Fruit fly (Drosophila melanogaster) whole organism, embryonic: ENCODE data around the gene CG42324.

Experiments used
- Atf6 ChIP-seq: fragments of 200-800 bp; sonication (Bioruptor generic); IDR thresholded peaks from 2 replicates; pipeline ENCODE4 v1.3.6; 2022; ENCODE audit warnings: missing biosample characterization, missing genetic modification characterization
- BEAF-32 ChIP-seq: fragments of 200-800 bp; sonication (Bioruptor generic); optimal IDR thresholded peaks from 3 replicates; lab custom pipeline; 2017; ENCODE audit warnings: missing biosample characterization, missing genetic modification characterization, mild to moderate bottlenecking, moderate library complexity, missing genetic modification reagents
- CG11723 ChIP-seq: fragments of 200-800 bp; sonication (Bioruptor generic); optimal IDR thresholded peaks from 2 replicates; lab custom pipeline; 2017; ENCODE audit warnings: missing biosample characterization, mild to moderate bottlenecking, missing genetic modification characterization
- CG12659 ChIP-seq: fragments of 200-800 bp; sonication (Bioruptor generic); optimal IDR thresholded peaks from 3 replicates; lab custom pipeline; 2017; ENCODE audit warnings: mild to moderate bottlenecking, missing biosample characterization, missing genetic modification reagents, missing genetic modification characterization
- CG14710 ChIP-seq: fragments of 200-800 bp; sonication (Bioruptor generic); optimal IDR thresholded peaks from 3 replicates; lab custom pipeline; 2019; ENCODE audit warnings: missing biosample characterization, mild to moderate bottlenecking, missing genetic modification characterization, moderate library complexity
- CG1603 ChIP-seq: fragments of 200-800 bp; sonication (Bioruptor generic); optimal IDR thresholded peaks from 2 replicates; lab custom pipeline; 2019; ENCODE audit warnings: missing biosample characterization, mild to moderate bottlenecking, missing genetic modification characterization, moderate library complexity
- CG17829 ChIP-seq: fragments of 200-800 bp; optimal IDR thresholded peaks from 2 replicates; lab custom pipeline; 2019; ENCODE audit warnings: missing biosample characterization, mild to moderate bottlenecking, missing genetic modification characterization, moderate library complexity
- CG2889 ChIP-seq: fragments of 200-800 bp; sonication (Bioruptor generic); IDR thresholded peaks from 3 replicates; pipeline ENCODE4 v1.3.6; 2022; ENCODE audit warnings: missing biosample characterization, missing genetic modification characterization
- CG30020 ChIP-seq: fragments of 200-800 bp; optimal IDR thresholded peaks from 2 replicates; lab custom pipeline; 2019; ENCODE audit warnings: missing biosample characterization, mild to moderate bottlenecking, missing genetic modification characterization, moderate library complexity
- CG32532 ChIP-seq: fragments of 200-800 bp; sonication (Bioruptor generic); IDR thresholded peaks from 2 replicates; pipeline ENCODE4 v1.3.6; 2022; ENCODE audit warnings: missing biosample characterization, missing genetic modification characterization
- CG3281 ChIP-seq: fragments of 200-800 bp; sonication (Bioruptor generic); optimal IDR thresholded peaks from 3 replicates; lab custom pipeline; 2017; ENCODE audit warnings: missing biosample characterization, mild to moderate bottlenecking, missing genetic modification characterization
- CG4360 ChIP-seq: fragments of 200-800 bp; sonication (Bioruptor generic); IDR thresholded peaks from 2 replicates; pipeline ENCODE4 v1.3.6; 2022; ENCODE audit warnings: missing biosample characterization, missing genetic modification characterization
- CG4707 ChIP-seq: fragments of 200-800 bp; sonication (Bioruptor generic); optimal IDR thresholded peaks from 2 replicates; lab custom pipeline; 2018; ENCODE audit warnings: missing biosample characterization, mild to moderate bottlenecking, missing genetic modification characterization, moderate library complexity
- CG5953 ChIP-seq: fragments of 200-800 bp; sonication (Bioruptor generic); IDR thresholded peaks from 2 replicates; pipeline ENCODE4 v1.3.6; 2022; ENCODE audit warnings: missing biosample characterization, missing genetic modification characterization
- CG6854 ChIP-seq: fragments of 200-800 bp; sonication (Bioruptor generic); optimal IDR thresholded peaks from 3 replicates; lab custom pipeline; 2017; ENCODE audit warnings: missing biosample characterization, mild to moderate bottlenecking, missing genetic modification characterization
- CG8281 ChIP-seq: fragments of 200-800 bp; sonication (Bioruptor generic); optimal IDR thresholded peaks from 2 replicates; lab custom pipeline; 2018; ENCODE audit warnings: missing biosample characterization, mild to moderate bottlenecking, missing genetic modification characterization, moderate library complexity
- CG9797 ChIP-seq: fragments of 200-800 bp; sonication (Bioruptor generic); optimal IDR thresholded peaks from 3 replicates; lab custom pipeline; 2018; ENCODE audit warnings: missing biosample characterization, mild to moderate bottlenecking, missing genetic modification characterization
- Chrac-16 ChIP-seq: fragments of 200-800 bp; sonication (Bioruptor generic); optimal IDR thresholded peaks from 3 replicates; lab custom pipeline; 2016; ENCODE audit warnings: missing biosample characterization, missing genetic modification characterization
- D19B ChIP-seq: fragments of 200-800 bp; sonication (Bioruptor generic); optimal IDR thresholded peaks from 2 replicates; lab custom pipeline; 2017; ENCODE audit warnings: missing biosample characterization, mild to moderate bottlenecking, missing genetic modification characterization
- Hr51 ChIP-seq, 2 experiments: fragments of 200-800 bp; sonication (Bioruptor generic); optimal IDR thresholded peaks; 2 replicates in 1 of 2; 3 replicates in 1 of 2; lab custom pipeline; 2016 to 2018; ENCODE audit warnings: missing biosample characterization in 2 of 2, missing genetic modification characterization in 2 of 2, mild to moderate bottlenecking in 1 of 2, moderate library complexity in 1 of 2
- Kr ChIP-seq: fragments of 200-800 bp; sonication (Bioruptor generic); optimal IDR thresholded peaks from 2 replicates; lab custom pipeline; 2017; ENCODE audit warnings: missing biosample characterization, mild to moderate bottlenecking, missing genetic modification characterization
- Mrtf ChIP-seq: fragments of 200-800 bp; sonication (Bioruptor generic); IDR thresholded peaks from 3 replicates; pipeline ENCODE4 v1.3.6; 2022; ENCODE audit warnings: missing biosample characterization, missing genetic modification characterization
- Nf-YC ChIP-seq: fragments of 200-800 bp; optimal IDR thresholded peaks from 3 replicates; lab custom pipeline; 2019; ENCODE audit warnings: missing biosample characterization, mild to moderate bottlenecking, missing genetic modification characterization, moderate library complexity
- Oaz ChIP-seq: fragments of 200-800 bp; sonication (Bioruptor generic); IDR thresholded peaks from 2 replicates; pipeline ENCODE4 v1.3.6; 2022; ENCODE audit warnings: missing biosample characterization, missing genetic modification characterization
- Sox102F ChIP-seq: fragments of 200-800 bp; sonication (Bioruptor generic); optimal IDR thresholded peaks from 2 replicates; lab custom pipeline; 2018; ENCODE audit warnings: missing biosample characterization, mild to moderate bottlenecking, missing genetic modification characterization, moderate library complexity
- Tbp ChIP-seq: fragments of >200 bp; optimal IDR thresholded peaks from 2 replicates; lab custom pipeline; 2018; ENCODE audit warnings: missing biosample characterization, missing genetic modification characterization
- Usf ChIP-seq: fragments of 200-800 bp; sonication (Bioruptor generic); optimal IDR thresholded peaks from 2 replicates; lab custom pipeline; 2017; ENCODE audit warnings: missing genotype, missing biosample characterization, missing genetic modification characterization
- Xrp1 ChIP-seq: fragments of 200-800 bp; sonication (Bioruptor generic); IDR thresholded peaks from 2 replicates; pipeline ENCODE4 v1.3.6; 2022; ENCODE audit warnings: missing biosample characterization, missing genetic modification characterization
- YL-1 ChIP-seq: fragments of 200-800 bp; sonication (Bioruptor generic); optimal IDR thresholded peaks from 3 replicates; lab custom pipeline; 2017; ENCODE audit warnings: missing biosample characterization, mild to moderate bottlenecking, missing genetic modification characterization
- ap ChIP-seq: fragments of 200-800 bp; sonication (Bioruptor generic); IDR thresholded peaks from 2 replicates; pipeline ENCODE4 v1.3.6; 2022; ENCODE audit warnings: missing biosample characterization, missing genetic modification characterization
- ara ChIP-seq: fragments of 200-800 bp; sonication (Bioruptor generic); IDR thresholded peaks from 2 replicates; pipeline ENCODE4 v1.3.6; 2022; ENCODE audit warnings: missing biosample characterization, missing genetic modification characterization
- bigmax ChIP-seq: fragments of 200-800 bp; sonication (Bioruptor generic); optimal IDR thresholded peaks from 2 replicates; lab custom pipeline; 2018; ENCODE audit warnings: missing biosample characterization, mild to moderate bottlenecking, missing genetic modification characterization
- fd64A ChIP-seq: fragments of 200-800 bp; sonication (Bioruptor generic); optimal IDR thresholded peaks from 3 replicates; lab custom pipeline; 2018; ENCODE audit warnings: missing biosample characterization, mild to moderate bottlenecking, missing genetic modification characterization
- ind ChIP-seq: fragments of 200-800 bp; sonication (Bioruptor generic); optimal IDR thresholded peaks from 3 replicates; lab custom pipeline; 2016; ENCODE audit warnings: missing biosample characterization, missing genetic modification characterization
- lilli ChIP-seq: fragments of 200-800 bp; sonication (Bioruptor generic); optimal IDR thresholded peaks from 3 replicates; lab custom pipeline; 2016; ENCODE audit warnings: missing biosample characterization, missing genetic modification characterization
- mld ChIP-seq: fragments of 200-800 bp; sonication (Bioruptor generic); IDR thresholded peaks from 3 replicates; pipeline ENCODE4 v1.3.6; 2022; ENCODE audit warnings: missing biosample characterization, missing genetic modification characterization; ENCODE audit not compliant: partially characterized antibody
- nau ChIP-seq: fragments of 200-800 bp; sonication (Bioruptor generic); optimal IDR thresholded peaks from 3 replicates; lab custom pipeline; 2017; ENCODE audit warnings: missing biosample characterization, mild to moderate bottlenecking, missing genetic modification characterization, missing genetic modification reagents
- nerfin-1 ChIP-seq: fragments of 200-800 bp; sonication (Bioruptor generic); optimal IDR thresholded peaks from 3 replicates; lab custom pipeline; 2019; ENCODE audit warnings: missing biosample characterization, mild to moderate bottlenecking, missing genetic modification characterization, moderate library complexity
- nom ChIP-seq: fragments of 200-800 bp; sonication (Bioruptor generic); optimal IDR thresholded peaks from 2 replicates; lab custom pipeline; 2017; ENCODE audit warnings: missing biosample characterization, missing genetic modification characterization, mild to moderate bottlenecking, moderate library complexity, missing genetic modification reagents
- pros ChIP-seq: fragments of 200-800 bp; sonication (Bioruptor generic); optimal IDR thresholded peaks from 3 replicates; lab custom pipeline; 2019; ENCODE audit warnings: missing biosample characterization, mild to moderate bottlenecking, missing genetic modification characterization, moderate library complexity
- psq ChIP-seq: fragments of 200-800 bp; sonication (Bioruptor generic); optimal IDR thresholded peaks from 2 replicates; lab custom pipeline; 2017; ENCODE audit warnings: missing biosample characterization, missing genetic modification characterization
- ro ChIP-seq: fragments of 200-800 bp; sonication (Bioruptor generic); IDR thresholded peaks from 2 replicates; pipeline ENCODE4 v1.3.6; 2022; ENCODE audit warnings: missing biosample characterization, missing genetic modification characterization
- row ChIP-seq: fragments of 200-800 bp; sonication (Bioruptor generic); IDR thresholded peaks from 3 replicates; pipeline ENCODE4 v1.3.6; 2022; ENCODE audit warnings: missing biosample characterization, missing genetic modification characterization
- shn ChIP-seq: fragments of 200-800 bp; sonication (Bioruptor generic); optimal IDR thresholded peaks from 3 replicates; lab custom pipeline; 2016; ENCODE audit warnings: missing biosample characterization, missing genetic modification characterization
- slp2 ChIP-seq: fragments of 200-800 bp; sonication (Bioruptor generic); optimal IDR thresholded peaks from 2 replicates; lab custom pipeline; 2016; ENCODE audit warnings: missing biosample characterization, missing genetic modification characterization
- tio ChIP-seq: fragments of 200-800 bp; sonication (Bioruptor generic); optimal IDR thresholded peaks from 2 replicates; lab custom pipeline; 2017; ENCODE audit warnings: missing biosample characterization, missing genetic modification characterization, inconsistent platforms
- ttk ChIP-seq: fragments of 200-800 bp; sonication (Bioruptor generic); IDR thresholded peaks from 2 replicates; pipeline ENCODE4 v2.1.2; 2022; ENCODE audit warnings: missing biosample characterization, missing genetic modification characterization
- wdn ChIP-seq: fragments of 200-800 bp; sonication (Bioruptor generic); IDR thresholded peaks from 2 replicates; pipeline ENCODE4 v1.3.6; 2022; ENCODE audit warnings: missing biosample characterization, missing genetic modification characterization
- zen2 ChIP-seq: fragments of 200-800 bp; sonication (Bioruptor generic); IDR thresholded peaks from 3 replicates; pipeline ENCODE4 v1.3.6; 2022; ENCODE audit warnings: missing biosample characterization, missing genetic modification characterization; ENCODE audit not compliant: partially characterized antibody

CG42324 gene

dm6 chr3L:3432656-3433344 is 39.4 kb upstream of the CG42324 start:
- TF ChIP-seq nom (GFP tag; lab: Kevin White, UChicago) (no peak), Usf (GFP tag; lab: Kevin White, UChicago) (peak; percentile 13), pros (GFP tag; lab: Kevin White, UChicago) (no peak), CG6854 (peak; percentile 72), CG5953 (GFP tag; lab: Robert Waterston, UW) (peak; percentile 73), ro (GFP tag; lab: Robert Waterston, UW) (peak; percentile 46; the same call in 1 of the 2 replicates), D19B (peak; percentile 67), ara (GFP tag; lab: Robert Waterston, UW) (peak; percentile 70), CG8281 (tag; lab: Kevin White, UChicago) (peak; percentile 46), lilli (peak; percentile 83), bigmax (GFP tag; lab: Kevin White, UChicago) (no peak), YL-1 (peak; percentile 2), CG14710 (tag; lab: Kevin White, UChicago) (peak; percentile 57), nau (GFP tag; lab: Kevin White, UChicago) (peak; percentile 79), Kr (GFP tag; lab: Kevin White, UChicago) (no peak), Oaz (GFP tag; lab: Robert Waterston, UW) (peak; percentile 81), psq (GFP tag; lab: Kevin White, UChicago) (peak; percentile 20), CG17829 (tag; lab: Kevin White, UChicago) (peak; percentile 69), tio (GFP tag; lab: Kevin White, UChicago) (peak; percentile 73), BEAF-32 (GFP tag; lab: Kevin White, UChicago) (no peak), Xrp1 (GFP tag; lab: Robert Waterston, UW) (peak; percentile 77), CG9797 (GFP tag; lab: Kevin White, UChicago) (no peak), wdn (GFP tag; lab: Robert Waterston, UW) (peak; percentile 83), Nf-YC (peak; percentile 52), Tbp (no peak), CG30020 (tag; lab: Kevin White, UChicago) (no peak), Mrtf (GFP tag; lab: Robert Waterston, UW) (peak; percentile 62; the same call in 1 of the 3 replicates), ind (GFP tag; lab: Kevin White, UChicago) (peak; percentile 86), CG11723 (peak; percentile 60), ttk (GFP tag; lab: Robert Waterston, UW) (peak; percentile 78), CG2889 (peak; percentile 85), Atf6 (GFP tag; lab: Robert Waterston, UW) (peak; percentile 94), CG3281 (GFP tag; lab: Kevin White, UChicago) (peak; percentile 90), mld (GFP tag; lab: Robert Waterston, UW) (no peak), CG12659 (GFP tag; lab: Kevin White, UChicago) (peak; percentile 89), fd64A (peak; percentile 27), shn (no peak), ap (GFP tag; lab: Robert Waterston, UW) (peak; percentile 80), slp2 (peak; percentile 22), Hr51 (GFP tag; optimal IDR thresholded peaks at IDR 0.05; lab: Kevin White, UChicago) (peak in 1 of 2 experiments; percentile 90), nerfin-1 (tag; lab: Kevin White, UChicago) (peak; percentile 63), CG4360 (GFP tag; lab: Robert Waterston, UW) (peak; percentile 39; the same call in 1 of the 2 replicates), Chrac-16 (GFP tag; lab: Kevin White, UChicago) (peak; percentile 68), CG1603 (peak; percentile 73), CG4707 (GFP tag; lab: Kevin White, UChicago) (peak; percentile 20), CG32532 (GFP tag; lab: Robert Waterston, UW) (peak; percentile 90), zen2 (GFP tag; lab: Robert Waterston, UW) (no peak), Sox102F (GFP tag; lab: Kevin White, UChicago) (peak; percentile 91), row (GFP tag; lab: Robert Waterston, UW) (peak; percentile 94)
